Fruit fly (Drosophila melanogaster): ENCODE results near the gene CG13096.

The CG13096 gene

dm6 chr2L:8463144-8464106, 48.2 kb downstream of the CG13096 start, which contains the start of gene Agpat2:
Agpat2 (minus strand) TSS chr2L:8463994.
- TF ChIP-seq CTCF (optimal IDR thresholded peaks at IDR 0.05) (no peak), CG8478 (optimal IDR thresholded peaks at IDR 0.05) (no peak)

dm6 chr2L:8461782-8462453, 49.7 kb downstream of the CG13096 start:
- no peak for TF ChIP-seq CG8478 (optimal IDR thresholded peaks at IDR 0.05)
- TF ChIP-seq CTCF (optimal IDR thresholded peaks at IDR 0.05) = no peak
